Worm (Caenorhabditis elegans) whole organism, L4 larva: ENCODE results near the gene ubc-8.

Source experiments
- D1046.2 ChIP-seq: fragments of 200-800 bp; sonication (Bioruptor generic); IDR thresholded peaks from 2 replicates; pipeline ENCODE4 v1.3.6; 2022; ENCODE audit warnings: missing genetic modification characterization, missing compliant biosample characterization
- F10B5.3 ChIP-seq: sonication (generic microtip); optimal IDR thresholded peaks from 2 replicates; lab custom pipeline; 2016; ENCODE audit warnings: mild to moderate bottlenecking, missing genetic modification characterization, missing compliant biosample characterization
- F49E8.2 ChIP-seq: sonication (generic microtip); optimal IDR thresholded peaks from 2 replicates; lab custom pipeline; 2016; ENCODE audit warnings: missing compliant biosample characterization, mild to moderate bottlenecking, missing genetic modification characterization, borderline replicate concordance
- R02D3.7 ChIP-seq: fragments of 150-350 bp; sonication (generic microtip); optimal IDR thresholded peaks from 3 replicates; lab custom pipeline; 2014; ENCODE audit warnings: missing biosample characterization, missing genetic modification characterization
- Y105C5A.15 ChIP-seq: fragments of 200-800 bp; sonication (Bioruptor generic); IDR thresholded peaks from 2 replicates; pipeline ENCODE4 v1.3.6; 2022; ENCODE audit warnings: missing genetic modification characterization, missing compliant biosample characterization
- Y5F2A.4 ChIP-seq: fragments of 200-800 bp; sonication (Bioruptor generic); optimal IDR thresholded peaks from 2 replicates; lab custom pipeline; 2018; ENCODE audit warnings: mild to moderate bottlenecking, missing genetic modification characterization, missing compliant biosample characterization
- Y75B8A.6 ChIP-seq: fragments of 200-800 bp; sonication (Bioruptor generic); IDR thresholded peaks from 2 replicates; pipeline ENCODE4 v1.3.6; 2022; ENCODE audit warnings: missing genetic modification reagents, missing genetic modification characterization, missing compliant biosample characterization
- ZK337.2 ChIP-seq: fragments of 200-800 bp; sonication (Bioruptor generic); IDR thresholded peaks from 2 replicates; pipeline ENCODE4 v1.3.6; 2022; ENCODE audit warnings: missing genetic modification reagents, missing genetic modification characterization, missing compliant biosample characterization
- arid-1 ChIP-seq: fragments of 200-800 bp; sonication (Bioruptor generic); conservative IDR thresholded peaks from 2 replicates; pipeline ENCODE4 v1.3.6; 2022; ENCODE audit warnings: missing genetic modification reagents, missing genetic modification characterization, missing compliant biosample characterization
- attf-4 ChIP-seq: sonication (generic microtip); optimal IDR thresholded peaks from 3 replicates; lab custom pipeline; 2017; ENCODE audit warnings: missing biosample characterization, missing genetic modification characterization
- ceh-20 ChIP-seq: fragments of 200-800 bp; sonication (Bioruptor generic); IDR thresholded peaks from 2 replicates; pipeline ENCODE4 v1.3.6; 2022; ENCODE audit warnings: missing genetic modification reagents, missing genetic modification characterization, missing compliant biosample characterization
- ceh-62 ChIP-seq: sonication (generic microtip); optimal IDR thresholded peaks from 2 replicates; lab custom pipeline; 2017; ENCODE audit warnings: missing biosample characterization, missing genetic modification characterization
- ces-1 ChIP-seq: fragments of 150-350 bp; sonication (generic microtip); optimal IDR thresholded peaks from 4 replicates; lab custom pipeline; 2014; ENCODE audit warnings: missing biosample characterization, missing genetic modification reagents, missing genetic modification characterization
- cey-2 ChIP-seq: sonication (generic microtip); optimal IDR thresholded peaks from 3 replicates; lab custom pipeline; 2017; ENCODE audit warnings: missing genetic modification characterization, mild to moderate bottlenecking, missing compliant biosample characterization, antibody characterized with exemption, borderline replicate concordance; ENCODE audit not compliant: insufficient read depth
- daf-12 ChIP-seq: fragments of 150-350 bp; optimal IDR thresholded peaks from 2 replicates; lab custom pipeline; 2014; ENCODE audit warnings: missing biosample characterization, missing genetic modification reagents, missing genetic modification characterization
- daf-16 ChIP-seq, 3 experiments: sonication (generic microtip); optimal IDR thresholded peaks; 2 replicates each; lab custom pipeline; 2016 to 2017; ENCODE audit warnings: missing genetic modification characterization in 3 of 3, missing genetic modification reagents in 3 of 3, mild to moderate bottlenecking in 2 of 3, missing compliant biosample characterization in 2 of 3, missing biosample characterization in 1 of 3, moderate library complexity in 1 of 3
- dmd-6 ChIP-seq: fragments of 200-800 bp; sonication (Bioruptor generic); IDR thresholded peaks from 2 replicates; pipeline ENCODE4 v1.3.6; 2022; ENCODE audit warnings: missing genetic modification reagents, missing genetic modification characterization, missing compliant biosample characterization
- dmd-8 ChIP-seq: fragments of 200-800 bp; sonication (Bioruptor generic); IDR thresholded peaks from 2 replicates; pipeline ENCODE4 v1.3.6; 2022; ENCODE audit warnings: missing genetic modification characterization, missing compliant biosample characterization
- duxl-1 ChIP-seq: sonication (generic microtip); optimal IDR thresholded peaks from 2 replicates; lab custom pipeline; 2016; ENCODE audit warnings: mild to moderate bottlenecking, missing genetic modification characterization, moderate library complexity, missing compliant biosample characterization; ENCODE audit not compliant: poor library complexity
- dve-1 ChIP-seq: sonication (generic microtip); optimal IDR thresholded peaks from 2 replicates; lab custom pipeline; 2017; ENCODE audit warnings: antibody characterized with exemption, mild to moderate bottlenecking, missing genetic modification characterization, missing compliant biosample characterization; ENCODE audit not compliant: insufficient read depth
- fkh-10 ChIP-seq: fragments of 150-350 bp; optimal IDR thresholded peaks from 2 replicates; lab custom pipeline; 2014; ENCODE audit warnings: missing biosample characterization, missing genetic modification reagents, missing genetic modification characterization
- fos-1 ChIP-seq: fragments of 150-350 bp; optimal IDR thresholded peaks from 2 replicates; lab custom pipeline; 2014; ENCODE audit warnings: missing biosample characterization, missing genetic modification characterization
- gei-8 ChIP-seq: fragments of 200-800 bp; sonication (Bioruptor generic); optimal IDR thresholded peaks from 2 replicates; lab custom pipeline; 2018; ENCODE audit warnings: mild to moderate bottlenecking, missing genetic modification characterization, missing compliant biosample characterization
- hlh-11 ChIP-seq: fragments of 200-800 bp; sonication (Bioruptor generic); optimal IDR thresholded peaks from 2 replicates; lab custom pipeline; 2018; ENCODE audit warnings: mild to moderate bottlenecking, missing genetic modification characterization, missing compliant biosample characterization
- lim-7 ChIP-seq: fragments of 200-800 bp; sonication (Bioruptor generic); IDR thresholded peaks from 2 replicates; pipeline ENCODE4 v1.3.6; 2022; ENCODE audit warnings: missing genetic modification characterization, missing compliant biosample characterization
- lin-15B ChIP-seq: fragments of 150-350 bp; sonication (generic microtip); optimal IDR thresholded peaks from 3 replicates; lab custom pipeline; 2014; ENCODE audit warnings: missing biosample characterization, missing genetic modification characterization
- lir-3 ChIP-seq: sonication (generic microtip); optimal IDR thresholded peaks from 2 replicates; lab custom pipeline; 2016; ENCODE audit warnings: mild to moderate bottlenecking, missing genetic modification characterization, missing compliant biosample characterization
- lsy-2 ChIP-seq, 2 experiments: fragments of 150-350 bp in 1 of 2; sonication (generic microtip) in 1 of 2; optimal IDR thresholded peaks; 2 replicates each; lab custom pipeline; 2014 to 2017; ENCODE audit warnings: missing biosample characterization in 2 of 2, missing genetic modification characterization in 2 of 2
- mdl-1 ChIP-seq, 2 experiments: fragments of 150-350 bp in 1 of 2; sonication (generic microtip) in 1 of 2; optimal IDR thresholded peaks; 2 replicates each; lab custom pipeline; 2014 to 2017; ENCODE audit warnings: missing biosample characterization in 2 of 2, missing genetic modification characterization in 2 of 2
- mdt-29 ChIP-seq: fragments of 200-800 bp; sonication (Bioruptor generic); IDR thresholded peaks from 2 replicates; pipeline ENCODE4 v1.3.6; 2022; ENCODE audit warnings: missing genetic modification reagents, missing genetic modification characterization, missing compliant biosample characterization
- mep-1 ChIP-seq: fragments of 150-350 bp; sonication (generic microtip); optimal IDR thresholded peaks from 3 replicates; lab custom pipeline; 2014; ENCODE audit warnings: missing biosample characterization, missing genetic modification characterization
- mes-2 ChIP-seq: sonication (generic microtip); optimal IDR thresholded peaks from 2 replicates; lab custom pipeline; 2016; ENCODE audit warnings: missing genotype, mild to moderate bottlenecking, missing genetic modification characterization, missing compliant biosample characterization; ENCODE audit not compliant: poor library complexity, severe bottlenecking
- nhr-102 ChIP-seq: sonication (generic microtip); optimal IDR thresholded peaks from 2 replicates; lab custom pipeline; 2016; ENCODE audit warnings: mild to moderate bottlenecking, missing genetic modification characterization, moderate library complexity, missing compliant biosample characterization
- nhr-237 ChIP-seq: sonication (generic microtip); optimal IDR thresholded peaks from 2 replicates; lab custom pipeline; 2017; ENCODE audit warnings: missing biosample characterization, missing genetic modification characterization
- nhr-25 ChIP-seq: sonication (generic microtip); optimal IDR thresholded peaks from 2 replicates; lab custom pipeline; 2017; ENCODE audit warnings: missing genetic modification characterization, mild to moderate bottlenecking, missing compliant biosample characterization, antibody characterized with exemption, moderate library complexity, borderline replicate concordance; ENCODE audit not compliant: insufficient read depth
- nhr-28 ChIP-seq: fragments of 150-350 bp; optimal IDR thresholded peaks from 2 replicates; lab custom pipeline; 2014; ENCODE audit warnings: missing biosample characterization, missing genetic modification characterization
- nhr-6 ChIP-seq: fragments of 150-350 bp; optimal IDR thresholded peaks from 2 replicates; lab custom pipeline; 2014; ENCODE audit warnings: missing biosample characterization, missing genetic modification characterization
- pha-4 ChIP-seq, 2 experiments: fragments of 150-350 bp in 1 of 2; fragments of 200-800 bp in 1 of 2; sonication (Bioruptor generic) in 1 of 2; IDR thresholded peaks in 1 of 2; optimal IDR thresholded peaks in 1 of 2; 2 replicates each; pipeline versions ENCODE4 v1.3.6 to Lab custom; 2014 to 2022; ENCODE audit warnings: missing genetic modification characterization in 2 of 2, missing genetic modification reagents in 2 of 2, missing biosample characterization in 1 of 2, missing compliant biosample characterization in 1 of 2
- pqm-1 ChIP-seq: sonication (generic microtip); optimal IDR thresholded peaks from 2 replicates; lab custom pipeline; 2017; ENCODE audit warnings: missing biosample characterization, missing genetic modification characterization
- saeg-2 ChIP-seq: fragments of 200-800 bp; sonication (Bioruptor generic); IDR thresholded peaks from 2 replicates; pipeline ENCODE4 v1.3.6; 2022; ENCODE audit warnings: missing genetic modification reagents, missing genetic modification characterization, missing compliant biosample characterization
- skn-1 ChIP-seq: fragments of 150-350 bp; optimal IDR thresholded peaks from 2 replicates; lab custom pipeline; 2014; ENCODE audit warnings: missing biosample characterization, missing genetic modification characterization
- snpc-1.2 ChIP-seq: fragments of 200-800 bp; sonication (Bioruptor generic); IDR thresholded peaks from 2 replicates; pipeline ENCODE4 v1.3.6; 2022; ENCODE audit warnings: missing genetic modification reagents, missing genetic modification characterization, missing compliant biosample characterization
- snpc-4 ChIP-seq: fragments of 150-350 bp; optimal IDR thresholded peaks from 2 replicates; lab custom pipeline; 2014; ENCODE audit warnings: missing biosample characterization, missing genetic modification characterization
- spr-1 ChIP-seq: sonication (generic microtip); optimal IDR thresholded peaks from 2 replicates; lab custom pipeline; 2016; ENCODE audit warnings: mild to moderate bottlenecking, missing genetic modification characterization, missing compliant biosample characterization
- vab-7 ChIP-seq: fragments of 200-800 bp; sonication (Bioruptor generic); IDR thresholded peaks from 2 replicates; pipeline ENCODE4 v1.3.6; 2022; ENCODE audit warnings: missing genetic modification reagents, missing genetic modification characterization, missing compliant biosample characterization
- zfp-2 ChIP-seq: sonication (generic microtip); optimal IDR thresholded peaks from 2 replicates; lab custom pipeline; 2016; ENCODE audit warnings: mild to moderate bottlenecking, missing genetic modification characterization, missing compliant biosample characterization
- zfp-3 ChIP-seq: fragments of 200-800 bp; sonication (Bioruptor generic); conservative IDR thresholded peaks from 2 replicates; pipeline ENCODE4 v1.3.6; 2022; ENCODE audit warnings: missing genetic modification reagents, missing genetic modification characterization, missing compliant biosample characterization
- zip-11 ChIP-seq: fragments of 200-800 bp; sonication (Bioruptor generic); IDR thresholded peaks from 2 replicates; pipeline ENCODE4 v1.3.6; 2022; ENCODE audit warnings: missing genetic modification characterization, missing compliant biosample characterization
- ztf-11 ChIP-seq: fragments of 150-350 bp; optimal IDR thresholded peaks from 2 replicates; lab custom pipeline; 2014; ENCODE audit warnings: missing biosample characterization, missing genetic modification characterization

The ubc-8 gene

DNA sequence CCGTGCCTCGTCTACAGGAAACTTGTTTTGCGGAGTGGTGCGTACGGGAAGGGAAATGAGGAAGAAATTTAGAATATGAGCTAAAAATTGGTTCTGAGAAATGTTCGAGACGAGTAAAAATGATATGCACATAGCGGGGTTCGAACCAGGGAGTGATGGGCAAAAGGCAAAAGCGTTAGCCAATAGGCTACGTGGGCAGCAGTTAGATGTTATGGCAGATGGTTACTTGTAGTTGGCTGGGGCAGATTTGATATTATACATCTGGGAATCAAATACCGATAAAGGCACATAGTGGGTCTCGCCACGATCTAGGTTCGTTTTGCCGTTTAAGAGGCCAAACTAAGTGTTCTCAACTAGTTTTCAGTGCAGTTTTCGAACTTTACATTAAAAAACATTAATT lies 49.7 kb downstream of the ubc-8 start (continued):
- no peak for TF ChIP-seq fos-1
- peak; percentile 11 for TF ChIP-seq zfp-2 (tag; lab: Kevin White, UChicago)
- TF ChIP-seq nhr-237 (tag; lab: Kevin White, UChicago) = no peak
- TF ChIP-seq dve-1 (tag; lab: Kevin White, UChicago) = no peak
- TF ChIP-seq lim-7 (GFP tag; lab: Robert Waterston, UW) = peak; percentile 94
- TF ChIP-seq nhr-102 (tag; lab: Kevin White, UChicago) = peak; percentile 13
- no peak for TF ChIP-seq F49E8.2 (tag; lab: Kevin White, UChicago)
- peak in 1 of 2 experiments; percentile 62 for TF ChIP-seq daf-16 (GFP tag; optimal IDR thresholded peaks at IDR 0.05; lab: Kevin White, UChicago)
- TF ChIP-seq daf-16 (tag; optimal IDR thresholded peaks at IDR 0.05; lab: Kevin White, UChicago) = peak; percentile 8
- TF ChIP-seq nhr-25 (tag; lab: Kevin White, UChicago) = no peak
- no peak for TF ChIP-seq cey-2 (tag; lab: Kevin White, UChicago)
- no peak for TF ChIP-seq skn-1
- TF ChIP-seq mdt-29 (GFP tag; lab: Robert Waterston, UW) = no peak
- no peak for TF ChIP-seq hlh-11
- no peak for TF ChIP-seq lir-3
- TF ChIP-seq dmd-6 = no peak; the same call in 1 of the 2 replicates
- no peak for TF ChIP-seq mep-1
- TF ChIP-seq Y5F2A.4 = peak; percentile 27
- TF ChIP-seq duxl-1 (tag; lab: Kevin White, UChicago) = peak; percentile 73
- peak; percentile 88 for TF ChIP-seq dmd-8 (GFP tag; lab: Robert Waterston, UW)
- TF ChIP-seq mdl-1 (tag; optimal IDR thresholded peaks at IDR 0.05; lab: Kevin White, UChicago) = no peak
- TF ChIP-seq zfp-3 (GFP tag; lab: Robert Waterston, UW) = no peak
- peak; percentile 58; the same call in 1 of the 2 replicates for TF ChIP-seq D1046.2
- no peak for TF ChIP-seq F10B5.3 (tag; lab: Kevin White, UChicago)
- peak; percentile 92 for TF ChIP-seq vab-7 (GFP tag; lab: Robert Waterston, UW)
- peak; percentile 27 for TF ChIP-seq gei-8 (GFP tag; lab: Kevin White, UChicago)
- TF ChIP-seq lsy-2 (tag; optimal IDR thresholded peaks at IDR 0.05; lab: Kevin White, UChicago) = no peak
- no peak for TF ChIP-seq lin-15B (tag; lab: Kevin White, UChicago)
- no peak for TF ChIP-seq spr-1 (tag; lab: Kevin White, UChicago)
- no peak for TF ChIP-seq ztf-11 (tag; lab: Kevin White, UChicago)
- no peak for TF ChIP-seq daf-12
- peak; percentile 78; the same call in 1 of the 2 replicates for TF ChIP-seq pha-4 (GFP tag; IDR thresholded peaks at IDR 0.05; lab: Robert Waterston, UW)
- no peak for TF ChIP-seq pha-4 (tag; optimal IDR thresholded peaks at IDR 0.05; lab: Kevin White, UChicago)
- TF ChIP-seq arid-1 (GFP tag; lab: Robert Waterston, UW) = peak; percentile 65; the same call in 1 of the 2 replicates
- TF ChIP-seq snpc-1.2 (GFP tag; lab: Robert Waterston, UW) = peak; percentile 72
- no peak for TF ChIP-seq fkh-10 (GFP tag; lab: Kevin White, UChicago)
- TF ChIP-seq ces-1 (GFP tag; lab: Kevin White, UChicago) = no peak
- no peak for TF ChIP-seq attf-4
- TF ChIP-seq ceh-62 = no peak
- no peak for TF ChIP-seq nhr-28
- TF ChIP-seq pqm-1 (tag; lab: Kevin White, UChicago) = no peak
- TF ChIP-seq R02D3.7 = no peak
- TF ChIP-seq nhr-6 (tag; lab: Kevin White, UChicago) = no peak
- no peak for TF ChIP-seq zip-11 (GFP tag; lab: Robert Waterston, UW)
- TF ChIP-seq snpc-4 (tag; lab: Kevin White, UChicago) = no peak
- 0 out of 2 replicates have a peak, but pooled peaks have one; percentile 76 for TF ChIP-seq Y105C5A.15 (GFP tag; lab: Robert Waterston, UW)
- peak; percentile 53; the same call in 1 of the 2 replicates for TF ChIP-seq ceh-20
- no peak for TF ChIP-seq ZK337.2 (GFP tag; lab: Robert Waterston, UW)
- peak; percentile 78; the same call in 1 of the 2 replicates for TF ChIP-seq Y75B8A.6 (GFP tag; lab: Robert Waterston, UW)
- peak; percentile 67 for TF ChIP-seq mes-2 (tag; lab: Kevin White, UChicago)
- TF ChIP-seq saeg-2 (GFP tag; lab: Robert Waterston, UW) = no peak
